Fruit fly (Drosophila melanogaster): ENCODE results near the gene Ccdc85.

Gene Ccdc85

DNA sequence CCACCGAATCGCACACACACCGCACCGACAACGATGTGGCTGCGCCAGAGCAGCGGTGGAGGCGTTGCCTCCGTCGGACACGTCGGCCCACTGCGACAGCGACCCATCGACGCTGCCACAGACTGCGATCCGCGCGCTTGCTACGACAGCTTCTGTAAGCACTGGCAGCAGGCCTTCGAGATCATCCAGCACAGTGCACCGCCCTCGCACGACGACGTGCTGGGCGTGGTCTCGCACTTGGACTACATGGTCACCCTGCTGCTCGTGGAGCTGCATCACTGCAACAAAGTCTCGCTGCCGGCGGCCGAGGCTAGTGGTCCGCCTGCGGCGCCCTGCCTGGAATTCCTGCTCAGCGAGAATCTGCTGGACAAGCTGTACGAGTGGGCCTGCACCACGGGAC is 5.4 kb upstream of the Ccdc85 start (continued):
- TF ChIP-seq CG11085 (GFP tag; IDR thresholded peaks at IDR 0.05), result no peak
- no peak for TF ChIP-seq kah (GFP tag; optimal IDR thresholded peaks at IDR 0.05)
- no peak for TF ChIP-seq so (GFP tag; IDR thresholded peaks at IDR 0.05)
- no peak for TF ChIP-seq ara (GFP tag; IDR thresholded peaks at IDR 0.05)
- TF ChIP-seq knrl (GFP tag; IDR thresholded peaks at IDR 0.05; ENCODE audit: partially characterized antibody), result no peak
- TF ChIP-seq chm (GFP tag; IDR thresholded peaks at IDR 0.05), result no peak
- peak; percentile 44 for TF ChIP-seq Med (GFP tag)
- no peak for TF ChIP-seq Deaf1 (tag; optimal IDR thresholded peaks at IDR 0.05)

DNA sequence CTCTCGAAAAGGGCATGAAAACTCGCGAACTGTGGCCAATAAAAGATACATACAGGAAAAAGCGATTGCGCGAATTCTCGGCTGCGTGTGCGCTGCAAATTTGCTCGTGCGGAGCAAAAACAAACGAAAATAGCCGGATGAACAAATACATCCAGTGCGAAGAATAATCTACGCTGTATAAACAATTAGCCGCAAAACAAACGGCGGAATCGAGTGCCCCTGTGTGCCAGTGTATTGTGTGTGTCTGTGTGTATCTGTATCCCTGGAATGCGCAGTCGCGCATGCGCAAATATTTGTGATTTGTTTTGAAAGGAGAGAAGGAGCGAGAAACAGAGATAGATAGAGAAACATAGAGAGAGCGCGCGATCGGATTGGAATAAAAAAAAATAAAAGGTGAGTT is 523 bp downstream of the Ccdc85 start:
- TF ChIP-seq CG4707 (GFP tag; optimal IDR thresholded peaks at IDR 0.05), result no peak
- no peak for TF ChIP-seq Dfd (GFP tag; optimal IDR thresholded peaks at IDR 0.05)
- TF ChIP-seq sens (GFP tag), result peak; percentile 15
- no peak for TF ChIP-seq HHEX (GFP tag; optimal IDR thresholded peaks at IDR 0.05)
- TF ChIP-seq zen (tag; optimal IDR thresholded peaks at IDR 0.05), result peak; percentile 41
- no peak for TF ChIP-seq Xbp1 (GFP tag; optimal IDR thresholded peaks at IDR 0.05)
- TF ChIP-seq zfh1 (GFP tag; IDR thresholded peaks at IDR 0.05), result peak; percentile 30; the same call in 1 of the 3 replicates
- TF ChIP-seq Ets65A (GFP tag), result peak; percentile 9
- no peak for TF ChIP-seq CG17186 (GFP tag; optimal IDR thresholded peaks at IDR 0.05)
- TF ChIP-seq CG32767 (GFP tag; IDR thresholded peaks at IDR 0.05), result 0 out of 2 replicates have a peak, but pooled peaks have one; percentile 36
- peak; percentile 72 for TF ChIP-seq fd102C (GFP tag; optimal IDR thresholded peaks at IDR 0.05)
- peak; percentile 53 for TF ChIP-seq sd (tag; optimal IDR thresholded peaks at IDR 0.05)
- no peak for TF ChIP-seq CG14710 (tag; optimal IDR thresholded peaks at IDR 0.05)
- TF ChIP-seq CG1602 (GFP tag; optimal IDR thresholded peaks at IDR 0.05), result no peak
- no peak for TF ChIP-seq Hr78 (GFP tag; optimal IDR thresholded peaks at IDR 0.05)
- no peak for TF ChIP-seq CG3838 (GFP tag; optimal IDR thresholded peaks at IDR 0.05)
- TF ChIP-seq ash1 (GFP tag; optimal IDR thresholded peaks at IDR 0.05), result no peak
- no peak for TF ChIP-seq Dp (GFP tag; optimal IDR thresholded peaks at IDR 0.05)
- no peak for TF ChIP-seq Hsf (GFP tag; optimal IDR thresholded peaks at IDR 0.05)
- peak; percentile 5; the same call in 1 of the 3 replicates for TF ChIP-seq CG6791 (GFP tag; IDR thresholded peaks at IDR 0.05; ENCODE audit: partially characterized antibody)
- TF ChIP-seq cad (GFP tag; optimal IDR thresholded peaks at IDR 0.05), result peak; percentile 3
- TF ChIP-seq ewg (GFP tag; optimal IDR thresholded peaks at IDR 0.05), result peak; percentile 49
- TF ChIP-seq so (GFP tag; IDR thresholded peaks at IDR 0.05), result no peak
- no peak for TF ChIP-seq CG14014 (GFP tag; IDR thresholded peaks at IDR 0.05)
- peak in 1 of 2 experiments; percentile 50 for TF ChIP-seq tll (GFP tag; optimal IDR thresholded peaks at IDR 0.05)
- TF ChIP-seq Med (GFP tag), result peak; percentile 3
- peak; percentile 88 for TF ChIP-seq CG15479 (GFP tag; optimal IDR thresholded peaks at IDR 0.05)
- TF ChIP-seq tgo (GFP tag; IDR thresholded peaks at IDR 0.05), result no peak
- TF ChIP-seq sqz (GFP tag; optimal IDR thresholded peaks at IDR 0.05), result no peak
- TF ChIP-seq B-H1 (GFP tag; IDR thresholded peaks at IDR 0.05), result no peak
- TF ChIP-seq CG15696 (tag; optimal IDR thresholded peaks at IDR 0.05), result peak; percentile 4
- no peak for TF ChIP-seq sr (GFP tag; IDR thresholded peaks at IDR 0.05)
- TF ChIP-seq cg (GFP tag; optimal IDR thresholded peaks at IDR 0.05), result peak; percentile 23
- peak; percentile 44 for TF ChIP-seq ac (GFP tag; optimal IDR thresholded peaks at IDR 0.05)
- TF ChIP-seq CG6254 (GFP tag; optimal IDR thresholded peaks at IDR 0.05), result peak; percentile 92
- TF ChIP-seq ham (GFP tag; IDR thresholded peaks at IDR 0.05), result no peak
- peak; percentile 41 for TF ChIP-seq D (optimal IDR thresholded peaks at IDR 0.05)
- TF ChIP-seq D (GFP tag; optimal IDR thresholded peaks at IDR 0.05), result no peak
- peak; percentile 3 for TF ChIP-seq YL-1 (GFP tag; optimal IDR thresholded peaks at IDR 0.05)
- TF ChIP-seq zf30C (GFP tag; optimal IDR thresholded peaks at IDR 0.05), result peak; percentile 61

Data from whole organism, embryonic.